Worm (Caenorhabditis elegans): Measurements from ENCODE around the gene lron-1.

lron-1 gene

DNA sequence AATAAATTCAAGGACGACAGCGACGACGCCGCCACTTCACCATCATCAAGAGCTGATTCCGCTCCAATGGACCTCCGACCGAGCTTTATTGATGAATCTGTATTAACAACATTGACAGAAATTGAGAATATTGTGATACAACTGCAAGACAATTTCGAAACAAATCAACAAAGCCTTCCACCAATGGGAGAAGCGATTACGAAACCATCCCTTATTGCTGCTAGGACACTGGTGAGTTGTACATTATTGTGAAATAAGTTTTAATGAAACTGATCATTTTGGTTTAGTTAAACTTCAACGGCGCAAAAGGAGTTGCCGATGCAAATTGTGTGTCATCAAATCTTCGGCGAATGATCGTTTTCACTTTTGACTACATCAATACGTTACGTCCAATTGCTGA, 13.4 kb upstream of the lron-1 start:
- TF ChIP-seq nhr-11 (tag; optimal IDR thresholded peaks at IDR 0.05) (no peak), unc-55 (GFP tag; optimal IDR thresholded peaks at IDR 0.05) (peak; percentile 51)

DNA sequence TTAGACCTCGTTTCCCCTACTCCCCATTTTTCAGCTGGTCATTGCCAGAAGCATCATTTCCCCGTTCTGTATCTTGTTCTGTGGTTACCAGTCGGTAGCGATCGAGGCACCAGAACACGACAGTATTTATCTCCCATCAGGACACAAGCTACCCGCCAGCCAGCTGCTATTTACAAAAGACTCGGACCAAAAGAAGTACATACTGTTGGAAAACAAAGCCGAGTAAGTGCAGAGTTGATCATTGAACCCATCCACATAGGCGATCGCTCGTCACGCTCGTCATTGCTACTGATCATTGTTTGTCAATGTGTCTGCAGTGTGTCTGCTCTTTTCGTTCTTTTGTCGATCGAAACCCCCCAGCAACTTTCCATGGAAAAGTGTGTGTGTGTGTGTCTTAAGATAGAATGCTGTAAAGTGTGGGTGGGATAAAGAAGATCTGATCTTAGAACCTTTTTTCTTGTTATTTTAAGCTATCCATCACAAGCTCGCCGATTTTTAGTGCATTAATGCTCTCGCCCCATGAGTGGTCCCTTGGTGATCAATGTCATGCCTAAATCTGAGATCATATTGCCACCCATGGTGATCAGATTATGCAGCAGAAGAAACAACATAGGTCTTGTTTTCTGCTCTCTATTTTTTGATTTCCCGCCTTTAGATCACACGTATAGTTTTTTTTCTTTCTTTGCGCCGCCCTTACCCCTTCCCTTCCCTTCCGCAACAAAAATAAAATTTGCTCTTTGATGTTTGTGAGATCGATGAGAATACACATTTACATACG, 12.8 kb upstream of the lron-1 start:
- TF ChIP-seq sma-9 (GFP tag; optimal IDR thresholded peaks at IDR 0.05) (peak; percentile 66), sma-9 (tag; optimal IDR thresholded peaks at IDR 0.05) (no peak), nhr-11 (tag; optimal IDR thresholded peaks at IDR 0.05) (no peak)

ce11 chrX:14560297-14560680, 12.2 kb upstream of the lron-1 start:
- TF ChIP-seq ceh-82 (tag; optimal IDR thresholded peaks at IDR 0.05) (no peak), ceh-16 (tag; optimal IDR thresholded peaks at IDR 0.05) (peak; percentile 19), nhr-25 (tag; optimal IDR thresholded peaks at IDR 0.05) (peak; percentile 93), sma-3 (GFP tag; optimal IDR thresholded peaks at IDR 0.05) (peak; percentile 92), unc-55 (GFP tag; optimal IDR thresholded peaks at IDR 0.05) (peak; percentile 92), aly-2 (tag; optimal IDR thresholded peaks at IDR 0.05) (no peak), egl-27 (tag; optimal IDR thresholded peaks at IDR 0.05) (peak; percentile 96), mdl-1 (tag; optimal IDR thresholded peaks at IDR 0.05) (peak; percentile 92 to 93), lsy-2 (tag; optimal IDR thresholded peaks at IDR 0.05) (peak; percentile 42 to 79), mab-5 (tag; optimal IDR thresholded peaks at IDR 0.05) (peak; percentile 13), peb-1 (tag; optimal IDR thresholded peaks at IDR 0.05) (no peak), lin-13 (GFP tag; optimal IDR thresholded peaks at IDR 0.05) (peak; percentile 74), skn-1 (tag; optimal IDR thresholded peaks at IDR 0.05) (no peak), nhr-21 (tag; optimal IDR thresholded peaks at IDR 0.05) (peak; percentile 98), nhr-6 (tag; optimal IDR thresholded peaks at IDR 0.05) (peak; percentile 83), Y55F3AM.14 (GFP tag; optimal IDR thresholded peaks at IDR 0.05) (peak; percentile 81), lin-11 (tag; optimal IDR thresholded peaks at IDR 0.05) (peak; percentile 76), ztf-1 (GFP tag; conservative IDR thresholded peaks at IDR 0.05) (no peak), blmp-1 (tag; optimal IDR thresholded peaks at IDR 0.05; ENCODE audit: insufficient read depth) (peak; percentile 97), unc-39 (tag; optimal IDR thresholded peaks at IDR 0.05) (no peak), nhr-237 (tag; optimal IDR thresholded peaks at IDR 0.05) (no peak), ZK546.5 (tag; optimal IDR thresholded peaks at IDR 0.05) (no peak), elt-1 (tag; optimal IDR thresholded peaks at IDR 0.05) (no peak), nhr-23 (tag; optimal IDR thresholded peaks at IDR 0.05) (peak; percentile 22), crh-2 (tag; optimal IDR thresholded peaks at IDR 0.05) (peak; percentile 93), ztf-4 (tag; optimal IDR thresholded peaks at IDR 0.05) (peak; percentile 88), C34F6.9 (tag; optimal IDR thresholded peaks at IDR 0.05) (peak; percentile 68), sma-9 (GFP tag; optimal IDR thresholded peaks at IDR 0.05) (peak; percentile 100), sma-9 (tag; optimal IDR thresholded peaks at IDR 0.05) (peak; percentile 90), nhr-129 (tag; optimal IDR thresholded peaks at IDR 0.05) (peak; percentile 95), mbf-1 (tag; optimal IDR thresholded peaks at IDR 0.05) (no peak), zag-1 (tag; optimal IDR thresholded peaks at IDR 0.05) (peak; percentile 78), unc-62 (GFP tag; optimal IDR thresholded peaks at IDR 0.05) (peak; percentile 34), nhr-12 (tag; optimal IDR thresholded peaks at IDR 0.05) (no peak), nhr-77 (tag; optimal IDR thresholded peaks at IDR 0.05) (peak; percentile 24), gmeb-1 (tag; optimal IDR thresholded peaks at IDR 0.05) (peak; percentile 60), snpc-4 (tag; optimal IDR thresholded peaks at IDR 0.05) (peak; percentile 80), F13H6.1 (tag; optimal IDR thresholded peaks at IDR 0.05) (peak; percentile 98), nhr-11 (tag; optimal IDR thresholded peaks at IDR 0.05) (no peak), ama-1 (optimal IDR thresholded peaks at IDR 0.05) (peak; percentile 75), dmd-4 (tag; optimal IDR thresholded peaks at IDR 0.05) (no peak), lin-39 (tag; optimal IDR thresholded peaks at IDR 0.05) (peak; percentile 67), sem-4 (tag; optimal IDR thresholded peaks at IDR 0.05) (peak; percentile 93), ztf-11 (tag; optimal IDR thresholded peaks at IDR 0.05) (no peak), fos-1 (tag; optimal IDR thresholded peaks at IDR 0.05) (peak; percentile 97), R02D3.7 (tag; optimal IDR thresholded peaks at IDR 0.05) (no peak), elt-3 (tag; optimal IDR thresholded peaks at IDR 0.05) (no peak), alr-1 (tag; optimal IDR thresholded peaks at IDR 0.05) (no peak), nhr-10 (tag; optimal IDR thresholded peaks at IDR 0.05) (peak; percentile 39)

All from whole organism, L2 larva.